Fruit fly (Drosophila melanogaster) whole organism, embryonic: ENCODE data around the gene CG14331.

ENCODE experiments used
- Antp ChIP-seq: fragments of 200-800 bp; sonication (Bioruptor generic); optimal IDR thresholded peaks from 3 replicates; lab custom pipeline; 2016; ENCODE audit warnings: missing biosample characterization, missing genetic modification characterization
- Asciz ChIP-seq: fragments of 200-800 bp; sonication (Bioruptor generic); optimal IDR thresholded peaks from 2 replicates; lab custom pipeline; 2017; ENCODE audit warnings: missing biosample characterization, mild to moderate bottlenecking, missing genetic modification characterization, missing genetic modification reagents
- Blimp-1 ChIP-seq: fragments of 200-800 bp; sonication (Bioruptor generic); optimal IDR thresholded peaks from 3 replicates; lab custom pipeline; 2018; ENCODE audit warnings: missing biosample characterization, missing genetic modification characterization, mild to moderate bottlenecking, moderate library complexity, missing genetic modification reagents
- CG10274 ChIP-seq: fragments of 200-800 bp; sonication (Bioruptor generic); optimal IDR thresholded peaks from 3 replicates; lab custom pipeline; 2017; ENCODE audit warnings: missing biosample characterization, mild to moderate bottlenecking, missing genetic modification characterization
- CG10979 ChIP-seq: fragments of 200-800 bp; sonication (Bioruptor generic); optimal IDR thresholded peaks from 2 replicates; lab custom pipeline; 2018; ENCODE audit warnings: missing biosample characterization, mild to moderate bottlenecking, missing genetic modification characterization, moderate library complexity
- CG12236 ChIP-seq: fragments of 200-800 bp; sonication (Bioruptor generic); optimal IDR thresholded peaks from 2 replicates; lab custom pipeline; 2016; ENCODE audit warnings: missing biosample characterization, missing genetic modification characterization
- CG13624 ChIP-seq: fragments of 200-800 bp; sonication (Bioruptor generic); optimal IDR thresholded peaks from 2 replicates; lab custom pipeline; 2016; ENCODE audit warnings: missing biosample characterization, missing genetic modification characterization
- CG14441 ChIP-seq: fragments of 200-800 bp; sonication (Bioruptor generic); IDR thresholded peaks from 2 replicates; pipeline ENCODE4 v1.3.6; 2022; ENCODE audit warnings: missing biosample characterization, missing genetic modification characterization
- CG15073 ChIP-seq: fragments of 200-800 bp; sonication (Bioruptor generic); optimal IDR thresholded peaks from 2 replicates; lab custom pipeline; 2016; ENCODE audit warnings: missing biosample characterization, missing genetic modification characterization
- CG15514 ChIP-seq: fragments of 200-800 bp; sonication (Bioruptor generic); optimal IDR thresholded peaks from 3 replicates; lab custom pipeline; 2017; ENCODE audit warnings: missing biosample characterization, missing genetic modification characterization, mild to moderate bottlenecking, moderate library complexity, missing genetic modification reagents
- CG1792 ChIP-seq: fragments of 200-800 bp; sonication (Bioruptor generic); optimal IDR thresholded peaks from 2 replicates; lab custom pipeline; 2016; ENCODE audit warnings: missing biosample characterization, missing genetic modification characterization
- CG18262 ChIP-seq: fragments of 200-800 bp; optimal IDR thresholded peaks from 3 replicates; lab custom pipeline; 2019; ENCODE audit warnings: missing biosample characterization, mild to moderate bottlenecking, missing genetic modification characterization, moderate library complexity
- CG18764 ChIP-seq: fragments of 200-800 bp; sonication (Bioruptor generic); optimal IDR thresholded peaks from 3 replicates; lab custom pipeline; 2016; ENCODE audit warnings: missing biosample characterization, missing genetic modification characterization
- CG2202 ChIP-seq: fragments of 200-800 bp; sonication (Bioruptor generic); optimal IDR thresholded peaks from 2 replicates; lab custom pipeline; 2018; ENCODE audit warnings: missing biosample characterization, mild to moderate bottlenecking, missing genetic modification characterization
- CG30403 ChIP-seq: fragments of 200-800 bp; sonication (Bioruptor generic); optimal IDR thresholded peaks from 3 replicates; lab custom pipeline; 2016; ENCODE audit warnings: missing biosample characterization, missing genetic modification characterization
- CG30431 ChIP-seq: fragments of 200-800 bp; sonication (Bioruptor generic); optimal IDR thresholded peaks from 2 replicates; lab custom pipeline; 2017; ENCODE audit warnings: missing biosample characterization, missing genetic modification characterization
- CG32532 ChIP-seq: fragments of 200-800 bp; sonication (Bioruptor generic); IDR thresholded peaks from 2 replicates; pipeline ENCODE4 v1.3.6; 2022; ENCODE audit warnings: missing biosample characterization, missing genetic modification characterization
- CG4854 ChIP-seq: fragments of 200-800 bp; sonication (Bioruptor generic); optimal IDR thresholded peaks from 2 replicates; lab custom pipeline; 2016; ENCODE audit warnings: missing biosample characterization, missing genetic modification characterization, inconsistent platforms
- CG8281 ChIP-seq: fragments of 200-800 bp; sonication (Bioruptor generic); optimal IDR thresholded peaks from 2 replicates; lab custom pipeline; 2018; ENCODE audit warnings: missing biosample characterization, mild to moderate bottlenecking, missing genetic modification characterization, moderate library complexity
- CG8359 ChIP-seq: fragments of 200-800 bp; sonication (Bioruptor generic); optimal IDR thresholded peaks from 2 replicates; lab custom pipeline; 2017; ENCODE audit warnings: missing biosample characterization, mild to moderate bottlenecking, missing genetic modification characterization, borderline replicate concordance
- Chrac-16 ChIP-seq: fragments of 200-800 bp; sonication (Bioruptor generic); optimal IDR thresholded peaks from 3 replicates; lab custom pipeline; 2016; ENCODE audit warnings: missing biosample characterization, missing genetic modification characterization
- D ChIP-seq, 2 experiments: fragments of 200-800 bp in 1 of 2; fragments of >200 bp in 1 of 2; sonication (Bioruptor generic) in 1 of 2; optimal IDR thresholded peaks; 2 replicates in 1 of 2; 3 replicates in 1 of 2; lab custom pipeline; 2017; ENCODE audit warnings: mild to moderate bottlenecking in 1 of 2, missing biosample characterization in 1 of 2, missing genetic modification characterization in 1 of 2, missing genetic modification reagents in 1 of 2
- D19B ChIP-seq: fragments of 200-800 bp; sonication (Bioruptor generic); optimal IDR thresholded peaks from 2 replicates; lab custom pipeline; 2017; ENCODE audit warnings: missing biosample characterization, mild to moderate bottlenecking, missing genetic modification characterization
- GATAe ChIP-seq: fragments of 200-800 bp; sonication (Bioruptor generic); conservative IDR thresholded peaks from 2 replicates; pipeline ENCODE4 v1.3.6; 2022; ENCODE audit warnings: missing biosample characterization, missing genetic modification characterization
- HHEX ChIP-seq: fragments of 200-800 bp; sonication (Bioruptor generic); optimal IDR thresholded peaks from 3 replicates; lab custom pipeline; 2017; ENCODE audit warnings: missing biosample characterization, mild to moderate bottlenecking, missing genetic modification characterization, missing genetic modification reagents
- Hmr ChIP-seq: fragments of 200-800 bp; sonication (Bioruptor generic); optimal IDR thresholded peaks from 3 replicates; lab custom pipeline; 2017; ENCODE audit warnings: mild to moderate bottlenecking, missing biosample characterization, missing genetic modification reagents, missing genetic modification characterization
- Nf-YC ChIP-seq: fragments of 200-800 bp; optimal IDR thresholded peaks from 3 replicates; lab custom pipeline; 2019; ENCODE audit warnings: missing biosample characterization, mild to moderate bottlenecking, missing genetic modification characterization, moderate library complexity
- Rx ChIP-seq: fragments of 200-800 bp; sonication (Bioruptor generic); IDR thresholded peaks from 2 replicates; pipeline ENCODE4 v1.3.6; 2022; ENCODE audit warnings: missing biosample characterization, missing genetic modification characterization
- Sin3A ChIP-seq: fragments of >200 bp; optimal IDR thresholded peaks from 2 replicates; lab custom pipeline; 2018
- Sry-δ ChIP-seq: fragments of 200-800 bp; sonication (Bioruptor generic); optimal IDR thresholded peaks from 2 replicates; lab custom pipeline; 2016; ENCODE audit warnings: missing biosample characterization, missing genetic modification characterization
- Trl ChIP-seq, 3 experiments: fragments of >200 bp in 2 of 3; fragments of 200-800 bp in 1 of 3; sonication (Bioruptor generic) in 1 of 3; optimal IDR thresholded peaks; 2 replicates in 1 of 3; 3 replicates in 2 of 3; lab custom pipeline; 2016 to 2017; ENCODE audit warnings: missing biosample characterization in 1 of 3, missing genetic modification characterization in 1 of 3
- Usf ChIP-seq: fragments of 200-800 bp; sonication (Bioruptor generic); optimal IDR thresholded peaks from 2 replicates; lab custom pipeline; 2017; ENCODE audit warnings: missing genotype, missing biosample characterization, missing genetic modification characterization
- Xrp1 ChIP-seq: fragments of 200-800 bp; sonication (Bioruptor generic); IDR thresholded peaks from 2 replicates; pipeline ENCODE4 v1.3.6; 2022; ENCODE audit warnings: missing biosample characterization, missing genetic modification characterization
- amos ChIP-seq: fragments of 200-800 bp; sonication (Bioruptor generic); IDR thresholded peaks from 2 replicates; pipeline ENCODE4 v1.3.6; 2022; ENCODE audit warnings: missing biosample characterization, missing genetic modification characterization; ENCODE audit not compliant: partially characterized antibody
- ara ChIP-seq: fragments of 200-800 bp; sonication (Bioruptor generic); IDR thresholded peaks from 2 replicates; pipeline ENCODE4 v1.3.6; 2022; ENCODE audit warnings: missing biosample characterization, missing genetic modification characterization
- caup ChIP-seq: fragments of 200-800 bp; sonication (Bioruptor generic); optimal IDR thresholded peaks from 3 replicates; lab custom pipeline; 2017; ENCODE audit warnings: missing biosample characterization, mild to moderate bottlenecking, missing genetic modification characterization, moderate library complexity; ENCODE audit not compliant: severe bottlenecking
- croc ChIP-seq: fragments of 200-800 bp; sonication (Bioruptor generic); conservative IDR thresholded peaks from 3 replicates; pipeline ENCODE4 v1.3.6; 2022; ENCODE audit warnings: missing biosample characterization, missing genetic modification characterization
- eve ChIP-seq, 2 experiments: fragments of >200 bp; optimal IDR thresholded peaks; 2 replicates each; lab custom pipeline; 2017; ENCODE audit warnings: missing biosample characterization in 2 of 2, missing genetic modification characterization in 2 of 2
- eyg ChIP-seq: fragments of 200-800 bp; sonication (Bioruptor generic); optimal IDR thresholded peaks from 3 replicates; lab custom pipeline; 2016; ENCODE audit warnings: missing biosample characterization, missing genetic modification characterization
- fd96Cb ChIP-seq: fragments of 200-800 bp; sonication (Bioruptor generic); optimal IDR thresholded peaks from 2 replicates; lab custom pipeline; 2018; ENCODE audit warnings: missing biosample characterization, mild to moderate bottlenecking, missing genetic modification characterization, moderate library complexity
- hbn ChIP-seq: fragments of 200-800 bp; sonication (Bioruptor generic); IDR thresholded peaks from 2 replicates; pipeline ENCODE4 v1.3.6; 2022; ENCODE audit warnings: missing biosample characterization, missing genetic modification characterization; ENCODE audit not compliant: partially characterized antibody
- nau ChIP-seq: fragments of 200-800 bp; sonication (Bioruptor generic); optimal IDR thresholded peaks from 3 replicates; lab custom pipeline; 2017; ENCODE audit warnings: missing biosample characterization, mild to moderate bottlenecking, missing genetic modification characterization, missing genetic modification reagents
- nmo ChIP-seq: fragments of 200-800 bp; sonication (Bioruptor generic); optimal IDR thresholded peaks from 2 replicates; lab custom pipeline; 2018; ENCODE audit warnings: missing biosample characterization, mild to moderate bottlenecking, missing genetic modification characterization, moderate library complexity
- pfk ChIP-seq: fragments of 200-800 bp; sonication (Bioruptor generic); optimal IDR thresholded peaks from 2 replicates; lab custom pipeline; 2018; ENCODE audit warnings: missing biosample characterization, mild to moderate bottlenecking, missing genetic modification characterization, moderate library complexity
- pnt ChIP-seq: fragments of 200-800 bp; sonication (Bioruptor generic); optimal IDR thresholded peaks from 3 replicates; lab custom pipeline; 2016; ENCODE audit warnings: missing biosample characterization, missing genetic modification characterization
- prd ChIP-seq, 3 experiments: fragments of >200 bp in 2 of 3; fragments of 200-800 bp in 1 of 3; sonication (Bioruptor generic) in 1 of 3; optimal IDR thresholded peaks in 2 of 3; IDR thresholded peaks in 1 of 3; 2 replicates in 2 of 3; 3 replicates in 1 of 3; pipeline versions ENCODE4 v1.3.6 to Lab custom; 2017 to 2022; ENCODE audit warnings: missing biosample characterization in 1 of 3, missing genetic modification characterization in 1 of 3
- unpg ChIP-seq: fragments of 200-800 bp; sonication (Bioruptor generic); optimal IDR thresholded peaks from 3 replicates; lab custom pipeline; 2018; ENCODE audit warnings: missing biosample characterization, mild to moderate bottlenecking, missing genetic modification characterization, moderate library complexity
- zf30C ChIP-seq: fragments of 200-800 bp; sonication (Bioruptor generic); optimal IDR thresholded peaks from 3 replicates; lab custom pipeline; 2018; ENCODE audit warnings: missing biosample characterization, mild to moderate bottlenecking, missing genetic modification characterization

The CG14331 gene

dm6 chr3R:17400675-17401118 is 39.8 kb downstream of the CG14331 start (continued):
- TF ChIP-seq croc (GFP tag; lab: Robert Waterston, UW): 0 out of 3 replicates have a peak, but pooled peaks have one; percentile 24
- no peak for TF ChIP-seq CG10274 (GFP tag; lab: Kevin White, UChicago)
- peak; percentile 74 for TF ChIP-seq CG10979
- TF ChIP-seq CG30403 (GFP tag; lab: Kevin White, UChicago): peak; percentile 28
- peak; percentile 3 for TF ChIP-seq CG8281 (tag; lab: Kevin White, UChicago)
- TF ChIP-seq Chrac-16 (GFP tag; lab: Kevin White, UChicago): no peak
- TF ChIP-seq Sin3A (lab: Kevin White, UChicago): no peak
- TF ChIP-seq CG30431 (GFP tag; lab: Kevin White, UChicago): no peak
- TF ChIP-seq Nf-YC (tag; lab: Kevin White, UChicago): no peak
- TF ChIP-seq Rx (GFP tag; lab: Robert Waterston, UW): no peak
- TF ChIP-seq zf30C (GFP tag; lab: Kevin White, UChicago): peak; percentile 61
- TF ChIP-seq CG18764 (GFP tag; lab: Kevin White, UChicago): peak; percentile 41
- TF ChIP-seq CG14441 (GFP tag; lab: Robert Waterston, UW): peak; percentile 38; the same call in 1 of the 2 replicates
- TF ChIP-seq prd (optimal IDR thresholded peaks at IDR 0.05; lab: Kevin White, UChicago): no peak
- TF ChIP-seq prd (GFP tag; IDR thresholded peaks at IDR 0.05; lab: Robert Waterston, UW): peak; percentile 18; the same call in 1 of the 3 replicates
- TF ChIP-seq CG18262 (tag; lab: Kevin White, UChicago): peak; percentile 61
- TF ChIP-seq pfk (GFP tag; lab: Kevin White, UChicago): no peak
- TF ChIP-seq GATAe (GFP tag; lab: Robert Waterston, UW): no peak
- TF ChIP-seq Blimp-1 (GFP tag; lab: Kevin White, UChicago): peak; percentile 69
- TF ChIP-seq CG2202 (tag; lab: Kevin White, UChicago): no peak
- TF ChIP-seq eyg: no peak
- peak; percentile 60 for TF ChIP-seq pnt (GFP tag; lab: Kevin White, UChicago)
- TF ChIP-seq Sry-δ (GFP tag; lab: Kevin White, UChicago): no peak
- no peak for TF ChIP-seq CG15073 (GFP tag; lab: Kevin White, UChicago)
- peak; percentile 12 for TF ChIP-seq Antp (GFP tag; lab: Kevin White, UChicago)
- TF ChIP-seq CG1792 (GFP tag; lab: Kevin White, UChicago): peak; percentile 27
- peak; percentile 50 for TF ChIP-seq CG8359 (GFP tag; lab: Kevin White, UChicago)
- peak; percentile 38 for TF ChIP-seq Asciz (GFP tag; lab: Kevin White, UChicago)
- no peak for TF ChIP-seq CG12236 (GFP tag; lab: Kevin White, UChicago)
- TF ChIP-seq Xrp1: peak; percentile 57; the same call in 1 of the 2 replicates
- no peak for TF ChIP-seq Trl (optimal IDR thresholded peaks at IDR 0.05; lab: Kevin White, UChicago)
- TF ChIP-seq Trl (GFP tag; optimal IDR thresholded peaks at IDR 0.05; lab: Kevin White, UChicago): peak; percentile 34
- no peak for TF ChIP-seq hbn (GFP tag; lab: Robert Waterston, UW)
- no peak for TF ChIP-seq Usf
- peak in 1 of 2 experiments; percentile 61 for TF ChIP-seq eve (GFP tag; optimal IDR thresholded peaks at IDR 0.05; lab: Kevin White, UChicago)
- peak; percentile 56 for TF ChIP-seq nau (GFP tag; lab: Kevin White, UChicago)
- TF ChIP-seq CG4854 (GFP tag; lab: Kevin White, UChicago): peak; percentile 34
- peak; percentile 31 for TF ChIP-seq CG13624 (GFP tag; lab: Kevin White, UChicago)
- peak; percentile 50; the same call in 1 of the 2 replicates for TF ChIP-seq ara (GFP tag; lab: Robert Waterston, UW)
- TF ChIP-seq fd96Cb: peak; percentile 63
- no peak for TF ChIP-seq amos (GFP tag; lab: Robert Waterston, UW)
- TF ChIP-seq CG15514 (GFP tag; lab: Kevin White, UChicago): peak; percentile 35
- TF ChIP-seq Hmr: peak; percentile 22
- peak; percentile 38; the same call in 1 of the 2 replicates for TF ChIP-seq CG32532
- no peak for TF ChIP-seq D (optimal IDR thresholded peaks at IDR 0.05; lab: Kevin White, UChicago)
- TF ChIP-seq D (GFP tag; optimal IDR thresholded peaks at IDR 0.05; lab: Kevin White, UChicago): peak; percentile 67
- peak; percentile 22 for TF ChIP-seq D19B (GFP tag; lab: Kevin White, UChicago)
- peak; percentile 60 for TF ChIP-seq HHEX (GFP tag; lab: Kevin White, UChicago)
- TF ChIP-seq unpg (GFP tag; lab: Kevin White, UChicago): peak; percentile 52
- TF ChIP-seq caup: peak; percentile 4
- TF ChIP-seq nmo (GFP tag; lab: Kevin White, UChicago): peak; percentile 73
